Worm (Caenorhabditis elegans): Measurements from ENCODE around the gene T07G12.2.

DNA sequence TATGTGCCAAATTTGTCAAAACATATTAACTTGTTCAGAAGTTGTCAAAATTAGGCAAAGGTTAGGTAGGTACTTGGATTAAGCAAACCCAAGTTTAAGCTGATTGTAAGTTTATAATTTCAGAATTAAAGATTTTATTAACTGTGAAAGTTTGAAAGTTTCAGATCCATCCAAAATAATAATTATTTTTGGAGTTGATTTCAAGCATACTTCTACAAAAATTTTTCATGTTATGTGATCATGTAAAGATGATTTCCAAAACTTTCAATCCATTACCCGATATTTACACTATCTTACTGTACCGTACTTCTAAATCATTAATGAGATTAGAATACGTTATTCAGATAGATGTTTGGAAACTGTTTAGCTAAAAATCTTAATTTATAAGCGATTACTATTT, 34.1 kb downstream of the T07G12.2 start:
- no peak for TF ChIP-seq ets-4 (GFP tag; optimal IDR thresholded peaks at IDR 0.05)
- no peak for TF ChIP-seq B0336.3 (GFP tag; IDR thresholded peaks at IDR 0.05)
- no peak for TF ChIP-seq ama-1 (optimal IDR thresholded peaks at IDR 0.05)
- no peak for TF ChIP-seq ama-1 (GFP tag; optimal IDR thresholded peaks at IDR 0.05)
- no peak for TF ChIP-seq ZK185.1 (tag; optimal IDR thresholded peaks at IDR 0.05; ENCODE audit: poor library complexity, severe bottlenecking)
- no peak for TF ChIP-seq lin-35 (GFP tag; optimal IDR thresholded peaks at IDR 0.05)
- no peak for TF ChIP-seq aptf-3 (GFP tag; IDR thresholded peaks at IDR 0.05)
- TF ChIP-seq lin-40 (tag; optimal IDR thresholded peaks at IDR 0.05) = no peak
